Fruit fly (Drosophila melanogaster) whole organism, embryonic: Measurements from ENCODE around the gene CG2187.

Source experiments
- Blimp-1 ChIP-seq: fragments of 200-800 bp; sonication (Bioruptor generic); optimal IDR thresholded peaks from 3 replicates; lab custom pipeline; 2018; ENCODE audit warnings: missing biosample characterization, missing genetic modification characterization, mild to moderate bottlenecking, moderate library complexity, missing genetic modification reagents
- Bteb2 ChIP-seq: fragments of 200-800 bp; sonication (Bioruptor generic); optimal IDR thresholded peaks from 2 replicates; lab custom pipeline; 2016; ENCODE audit warnings: missing biosample characterization, missing genetic modification characterization
- CG10431 ChIP-seq: fragments of 200-800 bp; sonication (Bioruptor generic); optimal IDR thresholded peaks from 3 replicates; lab custom pipeline; 2018; ENCODE audit warnings: missing biosample characterization, mild to moderate bottlenecking, missing genetic modification characterization
- CG10654 ChIP-seq: fragments of 200-800 bp; sonication (Bioruptor generic); optimal IDR thresholded peaks from 2 replicates; lab custom pipeline; 2016; ENCODE audit warnings: missing biosample characterization, missing genetic modification characterization
- CG11695 ChIP-seq: fragments of 200-800 bp; sonication (Bioruptor generic); IDR thresholded peaks from 3 replicates; pipeline ENCODE4 v1.3.6; 2022; ENCODE audit warnings: missing biosample characterization, missing genetic modification characterization
- CG12104 ChIP-seq: fragments of 200-800 bp; sonication (Bioruptor generic); optimal IDR thresholded peaks from 3 replicates; lab custom pipeline; 2016; ENCODE audit warnings: missing biosample characterization, missing genetic modification characterization
- CG12744 ChIP-seq: fragments of 200-800 bp; sonication (Bioruptor generic); optimal IDR thresholded peaks from 2 replicates; lab custom pipeline; 2016; ENCODE audit warnings: missing biosample characterization, missing genetic modification characterization
- CG13894 ChIP-seq: fragments of 200-800 bp; sonication (Bioruptor generic); optimal IDR thresholded peaks from 3 replicates; lab custom pipeline; 2018; ENCODE audit warnings: missing biosample characterization, mild to moderate bottlenecking, missing genetic modification characterization, moderate library complexity
- CG15601 ChIP-seq: fragments of 200-800 bp; sonication (Bioruptor generic); optimal IDR thresholded peaks from 3 replicates; lab custom pipeline; 2019; ENCODE audit warnings: missing biosample characterization, mild to moderate bottlenecking, missing genetic modification characterization, moderate library complexity
- CG15696 ChIP-seq: fragments of 200-800 bp; sonication (Bioruptor generic); optimal IDR thresholded peaks from 2 replicates; lab custom pipeline; 2019; ENCODE audit warnings: missing biosample characterization, mild to moderate bottlenecking, missing genetic modification characterization, moderate library complexity
- CG1647 ChIP-seq: fragments of 200-800 bp; sonication (Bioruptor generic); optimal IDR thresholded peaks from 3 replicates; lab custom pipeline; 2016; ENCODE audit warnings: missing biosample characterization, missing genetic modification characterization
- CG16813 ChIP-seq: fragments of 200-800 bp; sonication (Bioruptor generic); IDR thresholded peaks from 3 replicates; pipeline ENCODE4 v1.3.6; 2022; ENCODE audit warnings: missing biosample characterization, missing genetic modification characterization; ENCODE audit not compliant: partially characterized antibody
- CG31365 ChIP-seq: fragments of 200-800 bp; sonication (Bioruptor generic); optimal IDR thresholded peaks from 2 replicates; lab custom pipeline; 2018; ENCODE audit warnings: missing biosample characterization, mild to moderate bottlenecking, missing genetic modification characterization
- CG34224 ChIP-seq: fragments of 200-800 bp; sonication (Bioruptor generic); IDR thresholded peaks from 3 replicates; pipeline ENCODE4 v1.3.6; 2022; ENCODE audit warnings: missing biosample characterization, missing genetic modification characterization; ENCODE audit not compliant: partially characterized antibody
- CG4328 ChIP-seq: fragments of 200-800 bp; sonication (Bioruptor generic); optimal IDR thresholded peaks from 3 replicates; lab custom pipeline; 2017; ENCODE audit warnings: missing biosample characterization, missing genetic modification reagents, missing genetic modification characterization
- CG5180 ChIP-seq: fragments of 200-800 bp; sonication (Bioruptor generic); optimal IDR thresholded peaks from 3 replicates; lab custom pipeline; 2017; ENCODE audit warnings: missing biosample characterization, missing genetic modification characterization, mild to moderate bottlenecking, moderate library complexity, missing genetic modification reagents
- CG6854 ChIP-seq: fragments of 200-800 bp; sonication (Bioruptor generic); optimal IDR thresholded peaks from 3 replicates; lab custom pipeline; 2017; ENCODE audit warnings: missing biosample characterization, mild to moderate bottlenecking, missing genetic modification characterization
- CG7987 ChIP-seq: fragments of 200-800 bp; sonication (Bioruptor generic); optimal IDR thresholded peaks from 2 replicates; lab custom pipeline; 2018; ENCODE audit warnings: missing biosample characterization, mild to moderate bottlenecking, missing genetic modification characterization, moderate library complexity
- CG8388 ChIP-seq: fragments of 200-800 bp; sonication (Bioruptor generic); optimal IDR thresholded peaks from 2 replicates; lab custom pipeline; 2019; ENCODE audit warnings: missing biosample characterization, mild to moderate bottlenecking, missing genetic modification characterization, moderate library complexity
- CG9215 ChIP-seq: fragments of 200-800 bp; sonication (Bioruptor generic); IDR thresholded peaks from 2 replicates; pipeline ENCODE4 v1.3.6; 2022; ENCODE audit warnings: missing biosample characterization, missing genetic modification characterization
- CG9797 ChIP-seq: fragments of 200-800 bp; sonication (Bioruptor generic); optimal IDR thresholded peaks from 3 replicates; lab custom pipeline; 2018; ENCODE audit warnings: missing biosample characterization, mild to moderate bottlenecking, missing genetic modification characterization
- CHES-1-like ChIP-seq: fragments of 200-800 bp; sonication (Bioruptor generic); optimal IDR thresholded peaks from 2 replicates; lab custom pipeline; 2016; ENCODE audit warnings: missing biosample characterization, missing genetic modification characterization
- Elba2 ChIP-seq: fragments of 200-800 bp; sonication (Bioruptor generic); optimal IDR thresholded peaks from 3 replicates; lab custom pipeline; 2016; ENCODE audit warnings: missing biosample characterization, missing genetic modification characterization
- H2.0 ChIP-seq: fragments of 200-800 bp; sonication (Bioruptor generic); IDR thresholded peaks from 2 replicates; pipeline ENCODE4 v1.3.6; 2022; ENCODE audit warnings: missing biosample characterization, missing genetic modification characterization
- HLH3B ChIP-seq: fragments of 200-800 bp; sonication (Bioruptor generic); IDR thresholded peaks from 2 replicates; pipeline ENCODE4 v1.3.6; 2022; ENCODE audit warnings: missing biosample characterization, missing genetic modification characterization
- Lhr ChIP-seq: fragments of 200-800 bp; sonication (Bioruptor generic); optimal IDR thresholded peaks from 3 replicates; lab custom pipeline; 2017; ENCODE audit warnings: mild to moderate bottlenecking, missing biosample characterization, missing genetic modification reagents, missing genetic modification characterization
- MBD-R2 ChIP-seq: fragments of 200-800 bp; sonication (Bioruptor generic); IDR thresholded peaks from 2 replicates; pipeline ENCODE4 v1.3.6; 2022; ENCODE audit warnings: missing biosample characterization, missing genetic modification characterization
- Med ChIP-seq: fragments of 200-800 bp; sonication (Bioruptor generic); peaks from one replicate; lab custom pipeline; 2016; ENCODE audit warnings: missing biosample characterization, missing genetic modification characterization, mild to moderate bottlenecking, inconsistent platforms, moderate library complexity
- NFAT ChIP-seq: fragments of 200-800 bp; sonication (Bioruptor generic); IDR thresholded peaks from 2 replicates; pipeline ENCODE4 v1.3.6; 2022; ENCODE audit warnings: missing biosample characterization, missing genetic modification characterization
- NK7.1 ChIP-seq: fragments of 200-800 bp; sonication (Bioruptor generic); optimal IDR thresholded peaks from 3 replicates; lab custom pipeline; 2016; ENCODE audit warnings: missing biosample characterization, missing genetic modification characterization
- Pdp1 ChIP-seq, 2 experiments: fragments of 200-800 bp; sonication (Bioruptor generic); optimal IDR thresholded peaks; 3 replicates each; lab custom pipeline; 2016; ENCODE audit warnings: missing biosample characterization in 2 of 2, missing genetic modification characterization in 2 of 2, mild to moderate bottlenecking in 1 of 2, moderate library complexity in 1 of 2
- bab2 ChIP-seq: fragments of 200-800 bp; sonication (Bioruptor generic); optimal IDR thresholded peaks from 2 replicates; lab custom pipeline; 2016; ENCODE audit warnings: missing biosample characterization, missing genetic modification characterization
- ci ChIP-seq: fragments of 200-800 bp; sonication (Bioruptor generic); IDR thresholded peaks from 3 replicates; pipeline ENCODE4 v1.3.6; 2022; ENCODE audit warnings: missing biosample characterization, missing genetic modification characterization
- crol ChIP-seq: fragments of 200-800 bp; sonication (Bioruptor generic); IDR thresholded peaks from 2 replicates; pipeline ENCODE4 v1.3.6; 2022; ENCODE audit warnings: missing biosample characterization, missing genetic modification characterization
- dimm ChIP-seq: fragments of 200-800 bp; sonication (Bioruptor generic); IDR thresholded peaks from 2 replicates; pipeline ENCODE4 v1.3.6; 2022; ENCODE audit warnings: missing biosample characterization, missing genetic modification characterization
- fd3F ChIP-seq: fragments of 200-800 bp; sonication (Bioruptor generic); optimal IDR thresholded peaks from 2 replicates; lab custom pipeline; 2018; ENCODE audit warnings: missing biosample characterization, mild to moderate bottlenecking, missing genetic modification characterization, moderate library complexity
- fd64A ChIP-seq: fragments of 200-800 bp; sonication (Bioruptor generic); optimal IDR thresholded peaks from 3 replicates; lab custom pipeline; 2018; ENCODE audit warnings: missing biosample characterization, mild to moderate bottlenecking, missing genetic modification characterization
- gcm ChIP-seq: fragments of 200-800 bp; sonication (Bioruptor generic); optimal IDR thresholded peaks from 2 replicates; lab custom pipeline; 2019; ENCODE audit warnings: missing biosample characterization, mild to moderate bottlenecking, missing genetic modification characterization, moderate library complexity
- gcm2 ChIP-seq: fragments of 200-800 bp; sonication (Bioruptor generic); optimal IDR thresholded peaks from 2 replicates; lab custom pipeline; 2016; ENCODE audit warnings: missing biosample characterization, missing genetic modification characterization
- gem ChIP-seq: fragments of 200-800 bp; sonication (Bioruptor generic); optimal IDR thresholded peaks from 2 replicates; lab custom pipeline; 2019; ENCODE audit warnings: missing biosample characterization, mild to moderate bottlenecking, missing genetic modification characterization, moderate library complexity
- h ChIP-seq: fragments of >200 bp; optimal IDR thresholded peaks from 2 replicates; lab custom pipeline; 2017
- ind ChIP-seq: fragments of 200-800 bp; sonication (Bioruptor generic); optimal IDR thresholded peaks from 3 replicates; lab custom pipeline; 2016; ENCODE audit warnings: missing biosample characterization, missing genetic modification characterization
- inv ChIP-seq: fragments of 200-800 bp; sonication (Bioruptor generic); IDR thresholded peaks from 2 replicates; pipeline ENCODE4 v1.3.6; 2022; ENCODE audit warnings: missing biosample characterization, missing genetic modification characterization; ENCODE audit not compliant: partially characterized antibody
- kni ChIP-seq: fragments of 200-800 bp; sonication (Bioruptor generic); optimal IDR thresholded peaks from 3 replicates; lab custom pipeline; 2017; ENCODE audit warnings: mild to moderate bottlenecking, missing biosample characterization, missing genetic modification reagents, missing genetic modification characterization
- mirr ChIP-seq: fragments of 200-800 bp; sonication (Bioruptor generic); optimal IDR thresholded peaks from 3 replicates; lab custom pipeline; 2018; ENCODE audit warnings: missing biosample characterization, mild to moderate bottlenecking, missing genetic modification characterization
- otp ChIP-seq: fragments of 200-800 bp; sonication (Bioruptor generic); IDR thresholded peaks from 3 replicates; pipeline ENCODE4, ENCODE4 v1.3.6; 2022; ENCODE audit warnings: missing biosample characterization, missing genetic modification characterization
- sc ChIP-seq, 3 experiments: fragments of >200 bp in 2 of 3; fragments of 200-800 bp in 1 of 3; sonication (Bioruptor generic) in 1 of 3; optimal IDR thresholded peaks; 2 replicates in 2 of 3; 3 replicates in 1 of 3; lab custom pipeline; 2017; ENCODE audit warnings: mild to moderate bottlenecking in 1 of 3, missing biosample characterization in 1 of 3, missing genetic modification characterization in 1 of 3, missing genetic modification reagents in 1 of 3
- scrt ChIP-seq: fragments of 200-800 bp; sonication (Bioruptor generic); optimal IDR thresholded peaks from 2 replicates; lab custom pipeline; 2018; ENCODE audit warnings: missing biosample characterization, mild to moderate bottlenecking, missing genetic modification characterization, moderate library complexity
- zf30C ChIP-seq: fragments of 200-800 bp; sonication (Bioruptor generic); optimal IDR thresholded peaks from 3 replicates; lab custom pipeline; 2018; ENCODE audit warnings: missing biosample characterization, mild to moderate bottlenecking, missing genetic modification characterization

CG2187 gene

dm6 chr3R:31724580-31725320, 33.7 kb downstream of the CG2187 start (continued):
- TF ChIP-seq CG15696 (tag; lab: Kevin White, UChicago) = no peak
- no peak for TF ChIP-seq ind (GFP tag; lab: Kevin White, UChicago)
- no peak for TF ChIP-seq otp
- no peak for TF ChIP-seq CG6854 (GFP tag; lab: Kevin White, UChicago)
- TF ChIP-seq gcm2 = no peak
- peak; percentile 39 for TF ChIP-seq gem (tag; lab: Kevin White, UChicago)
- TF ChIP-seq CG10431 (GFP tag; lab: Kevin White, UChicago) = no peak
- no peak for TF ChIP-seq CG12104 (GFP tag; lab: Kevin White, UChicago)
- no peak for TF ChIP-seq fd3F (GFP tag; lab: Kevin White, UChicago)
- peak; percentile 89 for TF ChIP-seq crol (GFP tag; lab: Robert Waterston, UW)
- no peak for TF ChIP-seq h (lab: Kevin White, UChicago)
- TF ChIP-seq CG4328 = no peak
- no peak for TF ChIP-seq CG9797 (GFP tag; lab: Kevin White, UChicago)
- TF ChIP-seq bab2 = no peak
- TF ChIP-seq ci = peak; percentile 70; the same call in 2 of the 3 replicates
- no peak for TF ChIP-seq Pdp1 (GFP tag; optimal IDR thresholded peaks at IDR 0.05; lab: Kevin White, UChicago)
- 0 out of 3 replicates have a peak, but pooled peaks have one; percentile 37 for TF ChIP-seq CG11695 (GFP tag; lab: Robert Waterston, UW)
- TF ChIP-seq gcm = no peak
- peak; percentile 5 for TF ChIP-seq mirr
- no peak for TF ChIP-seq CG7987 (GFP tag; lab: Kevin White, UChicago)
- no peak for TF ChIP-seq Blimp-1 (GFP tag; lab: Kevin White, UChicago)
- no peak for TF ChIP-seq CG12744 (GFP tag; lab: Kevin White, UChicago)
- no peak for TF ChIP-seq Lhr (GFP tag; lab: Kevin White, UChicago)
- no peak for TF ChIP-seq CHES-1-like (GFP tag; lab: Kevin White, UChicago)
- TF ChIP-seq Med (GFP tag; lab: Kevin White, UChicago) = peak; percentile 80
- no peak for TF ChIP-seq dimm (GFP tag; lab: Robert Waterston, UW)
- no peak for TF ChIP-seq zf30C (GFP tag; lab: Kevin White, UChicago)
- TF ChIP-seq HLH3B (GFP tag; lab: Robert Waterston, UW) = no peak
- TF ChIP-seq CG8388 (GFP tag; lab: Kevin White, UChicago) = no peak
- no peak for TF ChIP-seq Elba2 (GFP tag; lab: Kevin White, UChicago)
- TF ChIP-seq CG10654 (GFP tag; lab: Kevin White, UChicago) = no peak
- TF ChIP-seq inv = no peak
- TF ChIP-seq scrt (GFP tag; lab: Kevin White, UChicago) = peak; percentile 20
- TF ChIP-seq CG31365 = no peak
- TF ChIP-seq CG15601 (tag; lab: Kevin White, UChicago) = no peak
- peak; percentile 70 for TF ChIP-seq NFAT (GFP tag; lab: Robert Waterston, UW)
- no peak for TF ChIP-seq CG13894 (tag; lab: Kevin White, UChicago)
- no peak for TF ChIP-seq CG1647 (GFP tag; lab: Kevin White, UChicago)
- TF ChIP-seq NK7.1 (GFP tag; lab: Kevin White, UChicago) = no peak
- 0 out of 2 replicates have a peak, but pooled peaks have one; percentile 32 for TF ChIP-seq H2.0
- TF ChIP-seq CG16813 (GFP tag; lab: Robert Waterston, UW) = no peak
- no peak for TF ChIP-seq MBD-R2
- no peak for TF ChIP-seq CG5180 (GFP tag; lab: Kevin White, UChicago)
- TF ChIP-seq CG34224 (GFP tag; lab: Robert Waterston, UW) = peak; percentile 37; the same call in 1 of the 3 replicates
- TF ChIP-seq CG9215 (GFP tag; lab: Robert Waterston, UW) = no peak
- no peak for TF ChIP-seq Bteb2
- TF ChIP-seq kni (GFP tag; lab: Kevin White, UChicago) = peak; percentile 61
- TF ChIP-seq fd64A = no peak
- no peak for TF ChIP-seq sc (optimal IDR thresholded peaks at IDR 0.05; lab: Kevin White, UChicago)
- no peak for TF ChIP-seq sc (GFP tag; optimal IDR thresholded peaks at IDR 0.05; lab: Kevin White, UChicago)
